Fruit fly (Drosophila melanogaster): Measurements from ENCODE around the gene CG34124.

The CG34124 gene

dm6 chr2L:5000287-5000871, 42.2 kb downstream of the CG34124 start (continued):
- TF ChIP-seq tio (GFP tag; optimal IDR thresholded peaks at IDR 0.05) (peak; percentile 85), CG11504 (tag; optimal IDR thresholded peaks at IDR 0.05) (peak; percentile 84), pan (optimal IDR thresholded peaks at IDR 0.05) (no peak), pan (GFP tag; optimal IDR thresholded peaks at IDR 0.05 in 1 of 2, IDR thresholded peaks at IDR 0.05 in 1 of 2) (peak in 1 of 2 experiments; percentile 82), CG14965 (GFP tag; optimal IDR thresholded peaks at IDR 0.05; ENCODE audit: borderline replicate concordance) (no peak), Lpt (GFP tag; optimal IDR thresholded peaks at IDR 0.05) (no peak), sim (GFP tag; IDR thresholded peaks at IDR 0.05) (peak; percentile 50; the same call in 1 of the 2 replicates), Taf1 (GFP tag; IDR thresholded peaks at IDR 0.05) (peak; percentile 71), abd-A (tag; optimal IDR thresholded peaks at IDR 0.05) (peak; percentile 9), CG2678 (tag; optimal IDR thresholded peaks at IDR 0.05) (peak; percentile 90), CG12744 (GFP tag; optimal IDR thresholded peaks at IDR 0.05) (peak; percentile 75), CG6765 (GFP tag; optimal IDR thresholded peaks at IDR 0.05) (peak; percentile 72), CG3838 (GFP tag; optimal IDR thresholded peaks at IDR 0.05) (peak; percentile 38), ranshi (GFP tag; IDR thresholded peaks at IDR 0.05) (peak; percentile 72; the same call in 1 of the 2 replicates), CG9932 (GFP tag; IDR thresholded peaks at IDR 0.05) (peak; percentile 78), schlank (tag; optimal IDR thresholded peaks at IDR 0.05) (peak; percentile 46), GATAe (GFP tag; conservative IDR thresholded peaks at IDR 0.05) (peak; percentile 29; the same call in 1 of the 2 replicates), CG11723 (GFP tag; optimal IDR thresholded peaks at IDR 0.05) (peak; percentile 63), Bgb (GFP tag; IDR thresholded peaks at IDR 0.05; ENCODE audit: partially characterized antibody) (no peak), Awh (GFP tag; IDR thresholded peaks at IDR 0.05) (peak; percentile 84), Med (GFP tag) (peak; percentile 95), ro (GFP tag; IDR thresholded peaks at IDR 0.05) (peak; percentile 57; the same call in 1 of the 2 replicates), lola (GFP tag; optimal IDR thresholded peaks at IDR 0.05) (peak in 1 of 3 experiments; percentile 94), pho (GFP tag; optimal IDR thresholded peaks at IDR 0.05) (peak; percentile 48), pros (GFP tag; optimal IDR thresholded peaks at IDR 0.05) (peak; percentile 76), al (GFP tag; IDR thresholded peaks at IDR 0.05) (peak; percentile 79), ems (GFP tag; optimal IDR thresholded peaks at IDR 0.05) (peak; percentile 59), odd (GFP tag; optimal IDR thresholded peaks at IDR 0.05) (peak; percentile 85), CG10431 (GFP tag; optimal IDR thresholded peaks at IDR 0.05) (peak; percentile 66), Max (GFP tag; optimal IDR thresholded peaks at IDR 0.05) (peak; percentile 78), Deaf1 (tag; optimal IDR thresholded peaks at IDR 0.05) (peak; percentile 85), CG10979 (tag; optimal IDR thresholded peaks at IDR 0.05) (peak; percentile 90), Nf-YA (GFP tag; IDR thresholded peaks at IDR 0.05) (peak; percentile 53; the same call in 1 of the 2 replicates), CG13287 (GFP tag; IDR thresholded peaks at IDR 0.05; ENCODE audit: partially characterized antibody) (no peak), C15 (GFP tag; IDR thresholded peaks at IDR 0.05) (no peak), CG17328 (GFP tag; IDR thresholded peaks at IDR 0.05) (peak; percentile 84), CG1529 (GFP tag; optimal IDR thresholded peaks at IDR 0.05) (peak; percentile 83), CG8765 (GFP tag; IDR thresholded peaks at IDR 0.05) (peak; percentile 71), CG17359 (tag; optimal IDR thresholded peaks at IDR 0.05) (peak; percentile 76), CG7271 (tag; optimal IDR thresholded peaks at IDR 0.05) (peak; percentile 58), dimm (GFP tag; IDR thresholded peaks at IDR 0.05) (peak; percentile 67), CG9817 (tag; optimal IDR thresholded peaks at IDR 0.05) (peak; percentile 72), row (GFP tag; IDR thresholded peaks at IDR 0.05) (peak; percentile 90), Atf3 (GFP tag; optimal IDR thresholded peaks at IDR 0.05) (peak; percentile 44), Sox102F (GFP tag; optimal IDR thresholded peaks at IDR 0.05) (peak; percentile 77), CG16813 (GFP tag; IDR thresholded peaks at IDR 0.05; ENCODE audit: partially characterized antibody) (0 out of 3 replicates have a peak, but pooled peaks have one; percentile 13), CG1024 (GFP tag; IDR thresholded peaks at IDR 0.05) (0 out of 2 replicates have a peak, but pooled peaks have one; percentile 22), mld (GFP tag; IDR thresholded peaks at IDR 0.05; ENCODE audit: partially characterized antibody) (no peak), Opbp (GFP tag; IDR thresholded peaks at IDR 0.05; ENCODE audit: partially characterized antibody) (no peak)

Data from whole organism, embryonic.